Worm (Caenorhabditis elegans) whole organism, L3 larva: ENCODE results near the gene F49E11.2.

Experiments
- ZK546.5 ChIP-seq: sonication (generic microtip); optimal IDR thresholded peaks from 2 replicates; lab custom pipeline; 2017; ENCODE audit warnings: missing biosample characterization, missing genetic modification characterization
- ceh-16 ChIP-seq: sonication (generic microtip); optimal IDR thresholded peaks from 2 replicates; lab custom pipeline; 2017; ENCODE audit warnings: missing biosample characterization, missing genetic modification characterization
- ceh-28 ChIP-seq: fragments of 150-350 bp; optimal IDR thresholded peaks from 2 replicates; lab custom pipeline; 2014; ENCODE audit warnings: missing biosample characterization, missing genetic modification reagents, missing genetic modification characterization
- egl-27 ChIP-seq: sonication (generic microtip); optimal IDR thresholded peaks from 4 replicates; lab custom pipeline; 2017; ENCODE audit warnings: missing biosample characterization, missing genetic modification reagents, missing genetic modification characterization
- elt-3 ChIP-seq, 3 experiments: fragments of 150-350 bp in 1 of 3; sonication (generic microtip) in 2 of 3; optimal IDR thresholded peaks; 2 replicates in 2 of 3; 4 replicates in 1 of 3; lab custom pipeline; 2014 to 2017; ENCODE audit warnings: missing biosample characterization in 3 of 3, missing genetic modification characterization in 3 of 3
- fkh-2 ChIP-seq: fragments of 150-350 bp; optimal IDR thresholded peaks from 2 replicates; lab custom pipeline; 2014; ENCODE audit warnings: missing biosample characterization, missing genetic modification reagents, missing genetic modification characterization
- nhr-28 ChIP-seq: fragments of 150-350 bp; optimal IDR thresholded peaks from 2 replicates; lab custom pipeline; 2014; ENCODE audit warnings: missing biosample characterization, missing genetic modification characterization
- pqm-1 ChIP-seq: fragments of 150-350 bp; optimal IDR thresholded peaks from 2 replicates; lab custom pipeline; 2017; ENCODE audit warnings: missing biosample characterization, missing genetic modification characterization, inconsistent platforms
- unc-62 ChIP-seq: fragments of 150-350 bp; sonication (generic microtip); optimal IDR thresholded peaks from 4 replicates; lab custom pipeline; 2014; ENCODE audit warnings: missing biosample characterization, missing genetic modification reagents, missing genetic modification characterization

DNA sequence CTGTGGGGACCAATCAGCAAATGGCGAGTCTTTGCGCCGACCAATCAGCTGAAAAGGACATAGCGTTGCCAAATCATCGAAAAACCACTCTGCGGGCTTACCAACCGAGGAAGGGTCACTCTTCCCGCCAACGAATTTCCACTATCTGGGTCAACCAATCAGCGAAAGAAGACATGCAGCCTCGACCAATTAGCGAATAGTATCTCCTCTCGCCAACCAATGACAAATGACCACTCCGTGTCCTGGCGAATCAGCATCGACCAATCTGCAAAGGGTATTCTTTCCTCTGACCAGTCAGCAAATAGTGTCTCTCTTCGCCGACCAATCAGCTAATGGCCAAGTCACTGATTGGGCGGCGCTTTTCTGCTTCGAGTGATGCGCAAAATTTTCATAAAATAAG, 2.7 kb upstream of the F49E11.2 start:
- TF ChIP-seq ZK546.5 (tag; lab: Kevin White, UChicago) (no peak), egl-27 (tag; lab: Kevin White, UChicago) (no peak), pqm-1 (tag; lab: Kevin White, UChicago) (no peak), ceh-16 (tag; lab: Kevin White, UChicago) (no peak), unc-62 (GFP tag; lab: Kevin White, UChicago) (no peak), fkh-2 (tag; lab: Kevin White, UChicago) (no peak), ceh-28 (no peak), elt-3 (tag; optimal IDR thresholded peaks at IDR 0.05; lab: Kevin White, UChicago) (no peak), nhr-28 (tag; lab: Kevin White, UChicago) (no peak)
